Worm (Caenorhabditis elegans): ENCODE data around the gene oac-49.
"Not testable (repeated sequence)": the region's sequence is repeated elsewhere in the genome, so short reads cannot be mapped to it uniquely, and the experiment has no call there.

The oac-49 gene

DNA sequence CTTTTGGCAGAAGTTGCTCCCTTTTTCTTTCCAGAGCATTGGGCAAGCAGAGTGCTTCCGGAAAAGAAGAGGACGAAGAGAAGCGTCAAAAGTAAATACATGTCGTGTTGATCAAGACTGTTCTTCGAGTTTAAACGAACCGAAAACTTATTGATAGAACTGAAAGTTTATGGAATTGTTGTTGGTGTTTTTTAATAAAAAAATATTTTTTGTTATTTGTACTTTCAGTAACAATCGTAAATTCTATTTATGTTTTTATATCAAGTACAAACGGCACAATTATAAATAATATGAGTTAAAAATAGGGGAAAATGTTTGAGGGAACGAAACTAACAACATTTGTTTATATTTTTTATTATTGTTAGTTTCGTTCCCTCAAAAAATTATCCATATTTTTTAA, 39.9 kb downstream of the oac-49 start, which contains the start of gene F21D9.3:
Gene F21D9.3 (minus strand): TSS at position 101 of the 400 bp plus-strand sequence.
- TF ChIP-seq hnd-1 (tag; optimal IDR thresholded peaks at IDR 0.05) = no peak

DNA sequence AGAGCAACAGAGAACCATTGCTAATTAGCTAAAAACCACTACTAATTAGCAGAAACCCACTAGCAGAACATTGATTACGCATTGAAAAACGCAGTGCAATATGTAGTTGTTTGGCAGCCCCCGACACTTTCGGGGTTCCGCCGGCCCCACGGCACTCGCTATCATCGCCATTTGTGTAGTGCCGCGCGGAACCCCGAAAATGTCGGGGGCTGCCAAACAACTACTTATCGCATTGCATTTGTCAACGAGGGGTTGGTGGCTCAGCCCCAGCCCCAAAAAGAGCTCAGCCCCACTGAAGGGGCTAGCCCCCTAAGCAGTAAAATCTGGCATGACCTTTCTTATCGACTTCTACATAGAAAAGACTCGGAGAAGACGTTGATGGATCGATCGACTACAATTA, 41.6 kb downstream of the oac-49 start:
- TF ChIP-seq sea-1 (GFP tag; conservative IDR thresholded peaks at IDR 0.05) = no peak
- TF ChIP-seq tbx-11 (GFP tag; IDR thresholded peaks at IDR 0.05) = no peak
- TF ChIP-seq F13C5.2 (tag; optimal IDR thresholded peaks at IDR 0.05) = no peak
- no peak for TF ChIP-seq ama-1 (optimal IDR thresholded peaks at IDR 0.05)
- no peak for TF ChIP-seq hmg-4 (GFP tag; optimal IDR thresholded peaks at IDR 0.05)
- no peak for TF ChIP-seq tra-4 (tag; optimal IDR thresholded peaks at IDR 0.05)
- TF ChIP-seq B0310.2 (tag; optimal IDR thresholded peaks at IDR 0.05) = no peak
- no peak for TF ChIP-seq hmbx-1 (tag; optimal IDR thresholded peaks at IDR 0.05)
- TF ChIP-seq hnd-1 (tag; optimal IDR thresholded peaks at IDR 0.05) = no peak
- no peak for TF ChIP-seq tbx-37 (GFP tag; conservative IDR thresholded peaks at IDR 0.05)

DNA sequence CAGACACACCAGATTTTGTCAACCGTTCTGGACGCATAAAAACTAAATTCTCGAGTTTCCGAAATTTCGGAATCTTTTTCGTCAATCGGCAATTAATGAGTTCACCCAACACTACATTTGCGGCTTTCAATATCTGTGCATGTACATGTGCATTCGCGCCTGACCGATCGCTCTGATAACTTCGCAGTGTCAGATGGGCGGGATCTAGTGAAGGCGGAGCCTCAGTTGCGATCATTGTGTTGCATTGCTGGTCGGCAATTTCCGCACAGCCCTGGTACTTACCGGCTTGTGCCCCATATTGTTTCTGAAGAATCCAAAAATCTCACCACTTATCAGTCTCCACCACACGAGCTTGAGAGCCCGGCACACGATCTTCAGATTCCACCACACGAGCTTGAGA, 42.9 kb downstream of the oac-49 start:
- TF ChIP-seq hmbx-1 (tag; optimal IDR thresholded peaks at IDR 0.05) (no peak), sea-1 (GFP tag; conservative IDR thresholded peaks at IDR 0.05) (no peak), tra-4 (tag; optimal IDR thresholded peaks at IDR 0.05) (no peak), F13C5.2 (tag; optimal IDR thresholded peaks at IDR 0.05) (no peak), ama-1 (optimal IDR thresholded peaks at IDR 0.05) (no peak), ceh-13 (GFP tag; optimal IDR thresholded peaks at IDR 0.05) (no peak), hmg-4 (GFP tag; optimal IDR thresholded peaks at IDR 0.05) (no peak), hnd-1 (tag; optimal IDR thresholded peaks at IDR 0.05) (no peak), pes-1 (GFP tag; IDR thresholded peaks at IDR 0.05) (no peak), aly-1 (tag; optimal IDR thresholded peaks at IDR 0.05) (no peak), ceh-36 (tag; optimal IDR thresholded peaks at IDR 0.05) (no peak), tbx-11 (GFP tag; IDR thresholded peaks at IDR 0.05) (no peak), tbx-37 (GFP tag; conservative IDR thresholded peaks at IDR 0.05) (no peak), ets-7 (tag; optimal IDR thresholded peaks at IDR 0.05) (no peak)

DNA sequence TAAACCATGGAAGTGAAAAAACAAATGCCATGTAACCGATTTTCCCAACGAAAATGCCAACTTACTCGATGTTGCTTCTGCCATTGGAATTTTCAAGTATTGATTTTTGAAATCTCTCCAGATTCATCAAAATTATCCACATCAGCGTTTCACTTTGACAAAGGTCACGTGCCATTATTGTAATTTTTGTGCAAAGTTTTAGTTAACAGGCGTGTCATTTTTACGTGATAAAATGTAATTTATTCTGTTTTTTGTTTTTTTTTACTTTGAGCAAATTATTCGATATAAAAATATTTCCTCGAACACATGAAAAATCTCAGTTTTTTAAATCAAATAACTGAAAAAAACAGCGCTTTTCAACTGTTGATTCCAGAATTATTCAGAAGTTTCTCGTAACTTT, 44.6 kb downstream of the oac-49 start, which contains the start of gene F21D9.2:
Gene F21D9.2 (minus strand): TSS at position 101 of the 400 bp plus-strand sequence.
- TF ChIP-seq F13C5.2 (tag; optimal IDR thresholded peaks at IDR 0.05) (no peak), ets-7 (tag; optimal IDR thresholded peaks at IDR 0.05) (no peak), ceh-13 (GFP tag; optimal IDR thresholded peaks at IDR 0.05) (no peak), flt-1 (GFP tag; IDR thresholded peaks at IDR 0.05) (no peak), pes-1 (GFP tag; IDR thresholded peaks at IDR 0.05) (no peak), tbx-11 (GFP tag; IDR thresholded peaks at IDR 0.05) (no peak)

DNA sequence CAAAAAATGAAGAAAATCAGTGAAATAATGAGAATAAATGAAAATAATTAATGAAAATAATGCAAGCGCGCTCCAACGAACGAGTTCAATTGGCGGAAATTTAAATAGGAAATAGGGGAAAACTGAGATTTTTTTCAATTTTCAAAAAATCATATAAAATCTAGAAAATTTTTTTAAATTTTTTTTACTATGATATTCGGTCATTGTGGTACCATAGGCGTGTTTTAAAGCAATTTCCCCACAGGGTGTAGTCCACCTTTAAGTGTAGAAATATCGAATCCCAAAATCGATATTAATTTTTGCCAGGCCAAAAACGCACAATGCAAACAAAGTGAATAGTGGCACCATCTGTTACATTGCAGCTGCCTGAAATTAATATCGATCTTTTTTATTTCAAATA, 46.4 kb downstream of the oac-49 start, which contains the start of gene F21D9.1:
Gene F21D9.1 (plus strand): TSS at position 301 of the 400 bp plus-strand sequence.
- TF ChIP-seq ets-7, ceh-36, F13C5.2 (tag; optimal IDR thresholded peaks at IDR 0.05): not testable (repeated sequence)
